Fruit fly (Drosophila melanogaster): ENCODE measurements around the gene QIL1.

QIL1 gene

dm6 chr3L:17474711-17475451 lies 9.1 kb downstream of the QIL1 start, which contains the start of the genes UQCR-Q and CG46525:
Gene UQCR-Q (plus strand): TSS chr3L:17474761.
Gene CG46525 (plus strand): TSS chr3L:17475220.
- no peak for TF ChIP-seq EcR (GFP tag; optimal IDR thresholded peaks at IDR 0.05)
- no peak for TF ChIP-seq CG8478 (optimal IDR thresholded peaks at IDR 0.05)
- TF ChIP-seq psq (optimal IDR thresholded peaks at IDR 0.05): no peak
- TF ChIP-seq pan (optimal IDR thresholded peaks at IDR 0.05): no peak
- no peak for TF ChIP-seq usp (GFP tag; optimal IDR thresholded peaks at IDR 0.05)
- no peak for TF ChIP-seq Dll (optimal IDR thresholded peaks at IDR 0.05)

dm6 chr3L:17475979-17476393 lies 10.2 kb downstream of the QIL1 start, which contains the start of gene CG34250:
Gene CG34250 (plus strand): TSS chr3L:17476222.
- no peak for TF ChIP-seq usp (GFP tag; optimal IDR thresholded peaks at IDR 0.05)
- no peak for TF ChIP-seq Dll (optimal IDR thresholded peaks at IDR 0.05)

DNA sequence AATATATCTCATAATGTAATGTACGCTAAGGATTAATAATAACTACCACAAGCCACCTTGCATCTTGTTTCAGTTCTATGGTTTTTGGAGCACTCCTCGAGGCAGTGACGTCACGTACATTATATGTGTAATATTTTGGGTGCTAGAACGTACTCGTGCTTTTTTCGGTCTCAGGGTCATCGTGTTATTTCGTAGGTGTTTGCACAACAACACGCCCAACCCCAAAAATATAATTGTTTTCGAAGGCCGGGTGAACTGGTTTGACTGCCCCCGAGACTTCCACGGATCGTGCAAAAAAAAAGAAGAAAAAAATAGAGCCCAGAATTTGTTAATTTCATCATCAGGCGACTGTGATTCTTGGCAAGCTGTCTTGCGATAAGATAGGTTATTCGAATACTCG lies 10.8 kb downstream of the QIL1 start:
- TF ChIP-seq psq (optimal IDR thresholded peaks at IDR 0.05): no peak
- no peak for TF ChIP-seq pan (optimal IDR thresholded peaks at IDR 0.05)
- TF ChIP-seq usp (GFP tag; optimal IDR thresholded peaks at IDR 0.05): no peak
- no peak for TF ChIP-seq EcR (GFP tag; optimal IDR thresholded peaks at IDR 0.05)
- TF ChIP-seq Dll (optimal IDR thresholded peaks at IDR 0.05): no peak
- no peak for TF ChIP-seq CG8478 (optimal IDR thresholded peaks at IDR 0.05)

- TF ChIP-seq psq (optimal IDR thresholded peaks at IDR 0.05) (no peak), CG8478 (optimal IDR thresholded peaks at IDR 0.05) (no peak), EcR (GFP tag; optimal IDR thresholded peaks at IDR 0.05) (no peak), Dll (optimal IDR thresholded peaks at IDR 0.05) (no peak), pan (optimal IDR thresholded peaks at IDR 0.05) (no peak), usp (GFP tag; optimal IDR thresholded peaks at IDR 0.05) (no peak)
These were observed 13.1 kb downstream of the QIL1 start, which contains the start of the genes CG13733 and qjt for dm6 chr3L:17478826-17479225. Gene CG13733 (minus strand): TSS chr3L:17478926. Gene qjt (plus strand): TSS chr3L:17479096.

- TF ChIP-seq usp (GFP tag; optimal IDR thresholded peaks at IDR 0.05) (no peak), EcR (GFP tag; optimal IDR thresholded peaks at IDR 0.05) (no peak), psq (optimal IDR thresholded peaks at IDR 0.05) (no peak), CG8478 (optimal IDR thresholded peaks at IDR 0.05) (no peak), Dll (optimal IDR thresholded peaks at IDR 0.05) (no peak), pan (optimal IDR thresholded peaks at IDR 0.05) (no peak)
These were observed 19.6 kb downstream of the QIL1 start for dm6 chr3L:17485280-17485792.

DNA sequence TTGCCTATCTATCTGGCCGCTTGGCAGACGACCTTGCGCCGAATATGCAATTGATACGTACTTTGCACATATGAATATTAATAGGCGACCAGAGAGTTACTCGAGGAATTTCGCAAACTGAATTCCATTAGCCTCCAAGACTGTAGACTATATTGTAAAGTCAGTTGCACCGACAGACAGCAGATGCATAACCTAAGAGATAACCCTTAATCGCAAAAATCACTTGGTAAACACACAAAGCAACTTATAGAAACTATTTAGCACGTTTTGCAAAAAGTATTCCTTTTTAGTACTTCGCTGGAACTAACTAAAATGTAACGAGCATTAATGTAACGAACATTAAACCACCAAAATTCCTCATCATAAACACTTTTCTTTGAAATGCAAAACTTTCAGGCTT lies 20.4 kb downstream of the QIL1 start, which contains the start of gene CG6333:
Gene CG6333, minus strand, starts transcription at position 101 of the 400 bp plus-strand sequence.
- TF ChIP-seq usp (GFP tag; optimal IDR thresholded peaks at IDR 0.05) (no peak), Dll (optimal IDR thresholded peaks at IDR 0.05) (no peak), EcR (GFP tag; optimal IDR thresholded peaks at IDR 0.05) (no peak), psq (optimal IDR thresholded peaks at IDR 0.05) (no peak), CG8478 (optimal IDR thresholded peaks at IDR 0.05) (no peak), pan (optimal IDR thresholded peaks at IDR 0.05) (no peak)

dm6 chr3L:17486794-17487726 lies 21.3 kb downstream of the QIL1 start, which contains the start of gene Oatp74D:
Gene Oatp74D (plus strand): TSS chr3L:17487118.
- no peak for TF ChIP-seq EcR (GFP tag; optimal IDR thresholded peaks at IDR 0.05)
- no peak for TF ChIP-seq psq (optimal IDR thresholded peaks at IDR 0.05)
- peak; percentile 16 for TF ChIP-seq CG8478 (optimal IDR thresholded peaks at IDR 0.05)
- no peak for TF ChIP-seq pan (optimal IDR thresholded peaks at IDR 0.05)
- TF ChIP-seq Dll (optimal IDR thresholded peaks at IDR 0.05): peak; percentile 30

DNA sequence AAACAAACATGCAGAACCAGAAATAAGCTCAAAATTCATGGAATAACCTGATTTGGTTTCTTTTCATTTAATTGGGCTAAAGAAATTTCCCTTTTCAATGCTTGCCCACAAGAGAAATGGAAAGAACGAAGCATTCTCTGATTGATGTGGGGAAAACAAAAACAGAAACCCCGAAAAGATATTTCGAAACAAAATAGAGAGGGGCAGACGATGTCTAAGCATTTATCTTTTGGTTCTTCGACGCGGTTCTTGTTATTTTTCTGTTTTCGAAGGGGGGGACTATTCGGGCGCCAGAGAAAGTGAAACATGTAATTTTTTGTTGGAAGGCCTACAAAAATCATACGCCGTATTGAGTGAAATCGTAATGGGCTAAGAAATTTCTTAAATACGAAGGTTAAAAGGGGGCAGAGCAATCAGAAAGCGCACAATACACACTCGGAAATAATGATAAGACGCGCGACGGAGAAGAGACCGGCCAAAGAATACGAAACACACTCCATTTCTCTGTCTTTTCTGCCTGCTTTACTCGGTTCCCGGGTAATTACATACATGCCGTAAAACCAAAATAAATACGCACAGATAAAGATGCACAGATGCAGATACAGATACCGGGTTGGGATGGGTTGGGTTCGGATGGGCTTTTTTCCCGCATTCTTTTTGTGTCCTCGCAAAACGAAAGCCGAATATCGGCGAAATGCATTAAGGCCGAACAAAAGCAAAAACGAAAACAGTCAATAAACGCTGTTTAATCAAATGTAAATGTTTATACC lies 23.1 kb downstream of the QIL1 start:
- TF ChIP-seq pan (optimal IDR thresholded peaks at IDR 0.05) (no peak), usp (GFP tag; optimal IDR thresholded peaks at IDR 0.05) (no peak), EcR (GFP tag; optimal IDR thresholded peaks at IDR 0.05) (no peak), CG8478 (optimal IDR thresholded peaks at IDR 0.05) (no peak), psq (optimal IDR thresholded peaks at IDR 0.05) (no peak), Dll (optimal IDR thresholded peaks at IDR 0.05) (no peak)

DNA sequence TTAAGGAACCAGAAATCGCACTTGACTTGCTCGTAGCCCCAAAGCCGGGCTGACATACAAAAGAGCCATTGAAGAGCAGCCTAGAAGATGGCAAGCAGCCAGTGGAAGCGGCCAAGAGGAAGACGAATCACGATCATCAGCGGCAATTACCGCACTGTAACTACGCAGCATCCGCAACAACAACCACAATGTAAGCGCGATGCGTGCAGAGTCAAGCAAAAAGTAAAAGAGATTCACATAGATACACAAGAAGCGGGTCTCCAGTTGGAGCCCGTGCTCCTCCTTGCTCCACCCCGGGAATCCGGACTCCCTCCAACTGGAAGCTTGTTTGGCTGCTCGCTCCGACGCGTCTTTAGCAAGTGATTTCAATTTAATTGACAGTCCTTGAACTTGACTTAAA lies 25.9 kb downstream of the QIL1 start:
- TF ChIP-seq pan (optimal IDR thresholded peaks at IDR 0.05) (no peak), EcR (GFP tag; optimal IDR thresholded peaks at IDR 0.05) (no peak), Dll (optimal IDR thresholded peaks at IDR 0.05) (no peak), CG8478 (optimal IDR thresholded peaks at IDR 0.05) (no peak), psq (optimal IDR thresholded peaks at IDR 0.05) (no peak), usp (GFP tag; optimal IDR thresholded peaks at IDR 0.05) (no peak)

DNA sequence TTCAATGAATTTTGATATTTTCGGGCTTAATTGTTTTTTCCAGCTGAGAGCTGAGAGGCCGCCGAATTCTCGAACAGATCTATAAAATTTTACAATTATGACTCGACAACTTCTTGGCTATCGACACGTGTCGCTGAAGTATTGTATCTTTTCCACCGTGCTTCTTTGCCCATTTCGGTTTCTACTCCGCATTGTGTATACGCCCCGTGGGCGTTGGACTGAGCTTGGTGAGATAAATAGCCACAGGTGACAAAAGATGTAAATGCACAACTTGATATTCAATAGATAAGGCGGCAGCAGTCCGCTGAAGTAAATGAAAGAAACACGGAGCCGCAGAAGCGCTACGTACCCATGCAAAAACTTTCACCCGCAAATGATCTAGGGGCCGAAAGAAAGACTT lies 27.5 kb downstream of the QIL1 start:
- TF ChIP-seq Dll (optimal IDR thresholded peaks at IDR 0.05): no peak
- TF ChIP-seq usp (GFP tag; optimal IDR thresholded peaks at IDR 0.05): no peak
- no peak for TF ChIP-seq psq (optimal IDR thresholded peaks at IDR 0.05)
- no peak for TF ChIP-seq pan (optimal IDR thresholded peaks at IDR 0.05)
- no peak for TF ChIP-seq CG8478 (optimal IDR thresholded peaks at IDR 0.05)
- no peak for TF ChIP-seq EcR (GFP tag; optimal IDR thresholded peaks at IDR 0.05)

Data from whole organism.